Worm (Caenorhabditis elegans) whole organism, mixed stage, embryonic: ENCODE results near the gene copz-1.

Experiments used
- M03D4.4 ChIP-seq: sonication (generic microtip); optimal IDR thresholded peaks from 2 replicates; lab custom pipeline; 2017; ENCODE audit warnings: mild to moderate bottlenecking, missing genetic modification characterization, missing compliant biosample characterization
- bed-3 ChIP-seq: fragments of 200-800 bp; sonication (Bioruptor generic); optimal IDR thresholded peaks from 3 replicates; lab custom pipeline; 2018; ENCODE audit warnings: mild to moderate bottlenecking, missing genetic modification characterization, moderate library complexity, missing compliant biosample characterization
- blmp-1 ChIP-seq: fragments of 150-350 bp; optimal IDR thresholded peaks from 2 replicates; lab custom pipeline; 2014; ENCODE audit warnings: missing biosample characterization, missing genetic modification characterization
- ceh-39 ChIP-seq: fragments of 150-350 bp; optimal IDR thresholded peaks from 2 replicates; lab custom pipeline; 2014; ENCODE audit warnings: missing biosample characterization, missing genetic modification characterization
- ceh-43 ChIP-seq: fragments of 200-800 bp; sonication (Bioruptor generic); optimal IDR thresholded peaks from 2 replicates; lab custom pipeline; 2018; ENCODE audit warnings: mild to moderate bottlenecking, missing genetic modification characterization, moderate library complexity, missing compliant biosample characterization
- ceh-83 ChIP-seq: fragments of 200-800 bp; sonication (Bioruptor generic); optimal IDR thresholded peaks from 2 replicates; lab custom pipeline; 2018; ENCODE audit warnings: mild to moderate bottlenecking, missing genetic modification characterization, missing compliant biosample characterization
- ces-1 ChIP-seq: fragments of 150-350 bp; optimal IDR thresholded peaks from 2 replicates; lab custom pipeline; 2014; ENCODE audit warnings: missing biosample characterization, missing genetic modification reagents, missing genetic modification characterization
- cnd-1 ChIP-seq: fragments of 200-800 bp; sonication (Bioruptor generic); optimal IDR thresholded peaks from 2 replicates; lab custom pipeline; 2018; ENCODE audit warnings: mild to moderate bottlenecking, missing genetic modification characterization, missing compliant biosample characterization
- drap-1 ChIP-seq: fragments of 200-800 bp; sonication (Bioruptor generic); optimal IDR thresholded peaks from 3 replicates; lab custom pipeline; 2018; ENCODE audit warnings: mild to moderate bottlenecking, missing genetic modification characterization, missing compliant biosample characterization
- elt-1 ChIP-seq: sonication (generic microtip); optimal IDR thresholded peaks from 2 replicates; lab custom pipeline; 2017; ENCODE audit warnings: missing genetic modification characterization, mild to moderate bottlenecking, missing compliant biosample characterization, antibody characterized with exemption, moderate library complexity, borderline replicate concordance; ENCODE audit not compliant: insufficient read depth
- elt-3 ChIP-seq: fragments of 150-350 bp; optimal IDR thresholded peaks from 2 replicates; lab custom pipeline; 2014; ENCODE audit warnings: missing biosample characterization, missing genetic modification characterization
- flh-1 ChIP-seq: fragments of 200-800 bp; sonication (Bioruptor generic); optimal IDR thresholded peaks from 2 replicates; lab custom pipeline; 2018; ENCODE audit warnings: mild to moderate bottlenecking, missing genetic modification characterization, moderate library complexity, missing compliant biosample characterization
- ham-2 ChIP-seq: fragments of 200-800 bp; sonication (Bioruptor generic); optimal IDR thresholded peaks from 2 replicates; lab custom pipeline; 2018; ENCODE audit warnings: mild to moderate bottlenecking, missing genetic modification characterization, missing compliant biosample characterization
- hlh-1 ChIP-seq: fragments of 150-350 bp; optimal IDR thresholded peaks from 2 replicates; lab custom pipeline; 2014; ENCODE audit warnings: missing biosample characterization, missing genetic modification reagents, missing genetic modification characterization
- lin-13 ChIP-seq: fragments of 150-350 bp; optimal IDR thresholded peaks from 2 replicates; lab custom pipeline; 2014; ENCODE audit warnings: missing biosample characterization, missing genetic modification characterization
- lin-32 ChIP-seq: fragments of 200-800 bp; sonication (Bioruptor generic); optimal IDR thresholded peaks from 2 replicates; lab custom pipeline; 2018; ENCODE audit warnings: mild to moderate bottlenecking, missing genetic modification characterization, missing compliant biosample characterization
- lsy-2 ChIP-seq: fragments of 150-350 bp; optimal IDR thresholded peaks from 2 replicates; lab custom pipeline; 2014; ENCODE audit warnings: missing biosample characterization, missing genetic modification characterization
- mab-5 ChIP-seq: fragments of 150-350 bp; optimal IDR thresholded peaks from 2 replicates; lab custom pipeline; 2014; ENCODE audit warnings: missing biosample characterization, missing genetic modification characterization
- mep-1 ChIP-seq: fragments of 150-350 bp; optimal IDR thresholded peaks from 2 replicates; lab custom pipeline; 2017; ENCODE audit warnings: missing biosample characterization, missing genetic modification reagents, missing genetic modification characterization, inconsistent platforms
- mls-2 ChIP-seq: sonication (generic microtip); optimal IDR thresholded peaks from 2 replicates; lab custom pipeline; 2016; ENCODE audit warnings: mild to moderate bottlenecking, missing genetic modification characterization, moderate library complexity, missing compliant biosample characterization
- nhr-12 ChIP-seq: fragments of 150-350 bp; optimal IDR thresholded peaks from 2 replicates; lab custom pipeline; 2014; ENCODE audit warnings: missing biosample characterization, missing genetic modification characterization
- nhr-2 ChIP-seq: fragments of 150-350 bp; optimal IDR thresholded peaks from 2 replicates; lab custom pipeline; 2014; ENCODE audit warnings: missing biosample characterization, missing genetic modification characterization
- nhr-237 ChIP-seq: fragments of 150-350 bp; optimal IDR thresholded peaks from 2 replicates; lab custom pipeline; 2014; ENCODE audit warnings: missing biosample characterization, missing genetic modification characterization
- nhr-28 ChIP-seq: fragments of 150-350 bp; optimal IDR thresholded peaks from 2 replicates; lab custom pipeline; 2014; ENCODE audit warnings: missing biosample characterization, missing genetic modification characterization
- nhr-76 ChIP-seq: sonication (generic microtip); optimal IDR thresholded peaks from 2 replicates; lab custom pipeline; 2017; ENCODE audit warnings: missing biosample characterization, missing genetic modification characterization
- pha-4 ChIP-seq: fragments of 150-350 bp; optimal IDR thresholded peaks from 2 replicates; lab custom pipeline; 2018; ENCODE audit warnings: missing biosample characterization, missing genetic modification reagents, missing genetic modification characterization
- sem-2 ChIP-seq: fragments of 200-800 bp; sonication (Bioruptor generic); optimal IDR thresholded peaks from 2 replicates; lab custom pipeline; 2018; ENCODE audit warnings: mild to moderate bottlenecking, missing genetic modification characterization, missing compliant biosample characterization
- snpc-4 ChIP-seq: fragments of 150-350 bp; optimal IDR thresholded peaks from 2 replicates; lab custom pipeline; 2014; ENCODE audit warnings: missing biosample characterization, missing genetic modification characterization
- sptf-1 ChIP-seq: sonication (generic microtip); optimal IDR thresholded peaks from 2 replicates; lab custom pipeline; 2017; ENCODE audit warnings: mild to moderate bottlenecking, missing genetic modification characterization, moderate library complexity, missing compliant biosample characterization
- tbx-8 ChIP-seq: fragments of 200-800 bp; sonication (Bioruptor generic); optimal IDR thresholded peaks from 2 replicates; lab custom pipeline; 2018; ENCODE audit warnings: mild to moderate bottlenecking, missing genetic modification characterization, moderate library complexity, missing compliant biosample characterization
- unc-120 ChIP-seq: sonication (generic microtip); optimal IDR thresholded peaks from 2 replicates; lab custom pipeline; 2017; ENCODE audit warnings: missing genetic modification characterization, missing compliant biosample characterization; ENCODE audit not compliant: poor library complexity, severe bottlenecking
- unc-39 ChIP-seq: fragments of 150-350 bp; optimal IDR thresholded peaks from 2 replicates; lab custom pipeline; 2014; ENCODE audit warnings: missing biosample characterization, missing genetic modification characterization
- unc-62 ChIP-seq: fragments of 150-350 bp; optimal IDR thresholded peaks from 2 replicates; lab custom pipeline; 2014; ENCODE audit warnings: missing biosample characterization, missing genetic modification reagents, missing genetic modification characterization
- zip-8 ChIP-seq: fragments of 150-350 bp; optimal IDR thresholded peaks from 2 replicates; lab custom pipeline; 2014; ENCODE audit warnings: missing biosample characterization, missing genetic modification characterization
- ztf-11 ChIP-seq: fragments of 150-350 bp; optimal IDR thresholded peaks from 2 replicates; lab custom pipeline; 2014; ENCODE audit warnings: missing biosample characterization, missing genetic modification characterization

copz-1 gene

ce11 chrII:10885868-10886514 lies 13.3 kb downstream of the copz-1 start, which contains the start of gene F44F4.3:
F44F4.3 (minus strand) TSS chrII:10885918.
- TF ChIP-seq pha-4 (tag; lab: Kevin White, UChicago), result no peak
- TF ChIP-seq, all 35 proteins: peak for 0

DNA sequence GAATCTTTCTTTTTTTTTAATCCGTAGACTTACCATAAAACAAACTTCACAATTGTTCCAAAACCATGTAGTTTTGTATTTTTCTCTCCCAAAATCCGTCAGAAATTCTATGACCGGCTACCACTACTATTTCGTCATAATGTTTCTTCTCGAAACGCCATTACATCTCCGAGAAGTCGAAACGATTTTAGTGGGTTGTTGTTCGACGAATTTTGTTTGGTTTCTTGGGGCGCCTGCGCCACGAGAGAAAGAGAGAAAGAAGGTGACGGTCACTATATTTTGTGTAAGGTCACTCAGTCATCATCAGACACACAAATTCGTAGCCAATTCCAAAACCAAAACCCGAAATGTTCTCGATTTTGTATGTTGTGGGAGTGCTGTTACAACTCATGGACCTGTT lies 14.4 kb downstream of the copz-1 start:
- TF ChIP-seq zip-8 (no peak), ztf-11 (no peak), ces-1 (GFP tag; lab: Kevin White, UChicago) (no peak), mab-5 (no peak), sem-2 (no peak), nhr-28 (no peak), pha-4 (tag; lab: Kevin White, UChicago) (no peak), nhr-2 (no peak), sptf-1 (tag; lab: Kevin White, UChicago) (no peak), ceh-43 (no peak), ceh-83 (no peak), elt-3 (tag; lab: Kevin White, UChicago) (no peak), snpc-4 (tag; lab: Kevin White, UChicago) (no peak), drap-1 (no peak), lin-32 (GFP tag; lab: Kevin White, UChicago) (no peak), bed-3 (no peak), unc-39 (tag; lab: Kevin White, UChicago) (no peak), ham-2 (GFP tag; lab: Kevin White, UChicago) (no peak), M03D4.4 (tag; lab: Kevin White, UChicago) (no peak), cnd-1 (tag; lab: Kevin White, UChicago) (no peak)

DNA sequence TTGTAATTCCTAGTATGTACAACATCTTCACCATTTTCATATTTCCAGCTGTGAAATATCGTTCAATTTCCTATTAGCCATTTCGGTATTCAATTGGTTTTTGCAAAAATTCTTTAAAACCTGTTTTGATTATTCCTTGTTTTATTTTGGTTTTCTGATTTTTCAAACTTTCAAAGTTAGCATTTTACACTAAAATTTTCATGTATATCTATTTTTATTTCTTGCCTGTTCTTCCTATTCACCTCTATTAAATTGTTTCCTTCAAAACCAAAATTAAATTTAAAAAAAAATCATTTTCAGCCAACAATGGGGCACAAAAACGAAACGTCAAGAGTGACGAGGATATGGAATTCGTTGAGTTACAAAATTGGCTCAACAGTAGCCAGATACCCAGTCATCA lies 16.3 kb downstream of the copz-1 start, which contains the start of gene ptr-8:
Gene ptr-8 (plus strand): TSS at position 301 of the 400 bp plus-strand sequence.
- TF ChIP-seq mep-1 (tag; lab: Kevin White, UChicago), result no peak
- no peak for TF ChIP-seq blmp-1 (tag; lab: Kevin White, UChicago)
- no peak for TF ChIP-seq hlh-1 (tag; lab: Kevin White, UChicago)
- TF ChIP-seq lin-13 (tag; lab: Kevin White, UChicago), result no peak
- TF ChIP-seq zip-8, result no peak
- no peak for TF ChIP-seq mab-5
- no peak for TF ChIP-seq lsy-2
- no peak for TF ChIP-seq sem-2
- no peak for TF ChIP-seq unc-39 (tag; lab: Kevin White, UChicago)
- no peak for TF ChIP-seq snpc-4 (tag; lab: Kevin White, UChicago)
- no peak for TF ChIP-seq nhr-28
- TF ChIP-seq ztf-11, result no peak
- TF ChIP-seq ceh-39 (tag; lab: Kevin White, UChicago), result no peak
- no peak for TF ChIP-seq ceh-43
- no peak for TF ChIP-seq flh-1 (GFP tag; lab: Kevin White, UChicago)
- no peak for TF ChIP-seq elt-3 (tag; lab: Kevin White, UChicago)
- no peak for TF ChIP-seq pha-4 (tag; lab: Kevin White, UChicago)
- TF ChIP-seq nhr-237 (tag; lab: Kevin White, UChicago), result no peak
- no peak for TF ChIP-seq bed-3

DNA sequence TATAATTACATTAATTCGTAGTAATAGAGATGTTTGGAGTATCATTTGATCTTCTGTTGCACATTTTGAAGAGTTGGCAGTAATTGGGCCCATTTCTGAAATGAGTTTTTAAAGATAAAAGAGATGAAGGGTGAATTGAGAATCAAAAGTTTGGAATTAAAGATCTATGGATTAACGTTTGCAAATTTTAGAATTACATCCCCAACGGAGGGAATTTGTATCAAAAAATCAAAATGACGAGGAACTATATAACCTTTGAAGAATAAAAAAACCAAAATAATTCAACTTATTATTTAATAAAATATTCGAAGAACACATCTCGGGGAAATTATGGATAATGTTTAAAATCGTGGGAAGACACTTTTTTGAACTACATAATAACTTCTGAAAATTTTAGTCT lies 22.3 kb downstream of the copz-1 start, which contains the start of gene sra-10:
Gene sra-10 (minus strand): TSS at position 101 of the 400 bp plus-strand sequence.
- TF ChIP-seq elt-3 (tag; lab: Kevin White, UChicago) (no peak), nhr-76 (tag; lab: Kevin White, UChicago) (no peak), nhr-12 (tag; lab: Kevin White, UChicago) (no peak), lin-13 (tag; lab: Kevin White, UChicago) (no peak), blmp-1 (tag; lab: Kevin White, UChicago) (no peak), mep-1 (tag; lab: Kevin White, UChicago) (no peak), unc-62 (GFP tag; lab: Kevin White, UChicago) (no peak)

ce11 chrII:10895959-10896358 lies 23.3 kb downstream of the copz-1 start:
- TF ChIP-seq ztf-11 (no peak), nhr-12 (tag; lab: Kevin White, UChicago) (no peak), nhr-28 (no peak), flh-1 (GFP tag; lab: Kevin White, UChicago) (no peak), elt-3 (tag; lab: Kevin White, UChicago) (no peak), lin-32 (GFP tag; lab: Kevin White, UChicago) (no peak), blmp-1 (tag; lab: Kevin White, UChicago) (no peak), elt-1 (tag; lab: Kevin White, UChicago) (no peak), ceh-39 (tag; lab: Kevin White, UChicago) (no peak), tbx-8 (GFP tag; lab: Kevin White, UChicago) (no peak), mab-5 (no peak), unc-120 (no peak), mls-2 (tag; lab: Kevin White, UChicago) (no peak), zip-8 (no peak)
